Fruit fly (Drosophila melanogaster): ENCODE results near the gene CG33985.

Gene CG33985

DNA sequence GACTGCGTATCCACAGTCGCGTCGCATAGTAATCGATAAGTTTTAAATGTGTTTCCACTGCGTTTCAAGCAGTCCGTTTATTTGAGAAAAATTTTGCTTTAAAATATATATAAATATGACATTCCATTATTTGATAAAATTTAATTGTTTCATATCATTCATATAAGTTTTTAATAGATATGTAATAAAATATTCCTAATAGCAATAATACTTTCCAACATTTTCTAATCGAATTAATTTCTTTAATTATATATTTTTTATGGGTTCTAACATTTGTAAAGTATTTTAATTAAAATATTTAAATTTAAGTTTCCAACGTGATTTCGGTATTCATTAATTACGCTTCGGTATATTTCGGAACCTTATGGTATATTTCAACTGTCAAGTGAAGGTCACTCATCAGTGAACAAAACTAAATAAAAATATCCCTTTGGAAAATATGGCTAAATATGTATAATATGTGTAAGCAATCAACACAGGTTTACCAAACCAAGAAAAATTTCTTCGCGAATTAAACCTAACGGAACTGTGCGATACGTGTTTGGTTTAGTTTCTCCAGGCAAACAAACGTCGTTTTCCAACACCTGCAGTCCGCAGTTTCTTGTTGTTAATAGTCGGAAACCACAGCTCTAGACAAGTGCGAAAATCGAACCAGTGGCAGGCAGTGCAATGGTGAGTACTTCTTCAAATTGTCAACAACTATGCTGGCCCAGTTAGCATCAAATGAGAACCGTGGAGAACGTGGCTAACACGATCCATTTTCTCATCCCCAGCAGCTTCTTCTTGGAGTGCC is 36.6 kb upstream of the CG33985 start, which contains the start of the genes CG7739 and SCCRO (continued):
- TF ChIP-seq inv (GFP tag; IDR thresholded peaks at IDR 0.05; ENCODE audit: partially characterized antibody) (peak; percentile 52; the same call in 1 of the 2 replicates), fd64A (GFP tag; optimal IDR thresholded peaks at IDR 0.05) (no peak), Optix (GFP tag; IDR thresholded peaks at IDR 0.05) (peak; percentile 67; the same call in 2 of the 3 replicates), lbe (GFP tag; optimal IDR thresholded peaks at IDR 0.05) (no peak), yki (optimal IDR thresholded peaks at IDR 0.05) (no peak), CG11398 (GFP tag; optimal IDR thresholded peaks at IDR 0.05) (peak; percentile 26), Nf-YA (GFP tag; IDR thresholded peaks at IDR 0.05) (no peak), trem (tag; optimal IDR thresholded peaks at IDR 0.05) (peak; percentile 50), CG18599 (GFP tag; optimal IDR thresholded peaks at IDR 0.05) (peak; percentile 35), corto (GFP tag; optimal IDR thresholded peaks at IDR 0.05) (peak; percentile 36), gsb-n (tag; optimal IDR thresholded peaks at IDR 0.05) (peak; percentile 65), fu2 (GFP tag; optimal IDR thresholded peaks at IDR 0.05) (peak; percentile 14), CG8388 (GFP tag; optimal IDR thresholded peaks at IDR 0.05) (peak; percentile 58), mam (GFP tag; optimal IDR thresholded peaks at IDR 0.05) (peak; percentile 42), gem (tag; optimal IDR thresholded peaks at IDR 0.05) (peak; percentile 83), aop (GFP tag; IDR thresholded peaks at IDR 0.05) (no peak), gro (GFP tag; optimal IDR thresholded peaks at IDR 0.05) (peak; percentile 2), CG2202 (tag; optimal IDR thresholded peaks at IDR 0.05) (no peak), otp (GFP tag; IDR thresholded peaks at IDR 0.05) (0 out of 3 replicates have a peak, but pooled peaks have one; percentile 31), Dll (GFP tag; IDR thresholded peaks at IDR 0.05; ENCODE audit: partially characterized antibody) (peak; percentile 59; the same call in 2 of the 4 replicates), Gug (GFP tag; IDR thresholded peaks at IDR 0.05) (peak; percentile 68; the same call in 2 of the 4 replicates), CG12769 (tag; optimal IDR thresholded peaks at IDR 0.05) (no peak), CG2116 (GFP tag; optimal IDR thresholded peaks at IDR 0.05) (peak; percentile 97), CG17359 (tag; optimal IDR thresholded peaks at IDR 0.05) (peak; percentile 54), CG7271 (tag; optimal IDR thresholded peaks at IDR 0.05) (no peak), slbo (GFP tag; IDR thresholded peaks at IDR 0.05) (peak; percentile 86), ERR (GFP tag; optimal IDR thresholded peaks at IDR 0.05) (no peak), HmgD (GFP tag; optimal IDR thresholded peaks at IDR 0.05) (no peak), CG2129 (GFP tag; IDR thresholded peaks at IDR 0.05; ENCODE audit: partially characterized antibody) (no peak), Poxn (GFP tag; IDR thresholded peaks at IDR 0.05) (no peak), CG7928 (GFP tag; optimal IDR thresholded peaks at IDR 0.05) (no peak), CG4424 (GFP tag; optimal IDR thresholded peaks at IDR 0.05) (peak; percentile 54), NC2β (GFP tag; optimal IDR thresholded peaks at IDR 0.05) (peak; percentile 32), CG10979 (tag; optimal IDR thresholded peaks at IDR 0.05) (peak; percentile 19), rib (GFP tag; IDR thresholded peaks at IDR 0.05) (peak; percentile 47; the same call in 1 of the 2 replicates), CG1529 (GFP tag; optimal IDR thresholded peaks at IDR 0.05) (no peak), nom (GFP tag; optimal IDR thresholded peaks at IDR 0.05) (no peak), CG12219 (GFP tag; optimal IDR thresholded peaks at IDR 0.05) (no peak), sima (GFP tag; optimal IDR thresholded peaks at IDR 0.05) (no peak), CG6813 (GFP tag; optimal IDR thresholded peaks at IDR 0.05) (no peak), gce (GFP tag; IDR thresholded peaks at IDR 0.05) (no peak), pfk (GFP tag; optimal IDR thresholded peaks at IDR 0.05) (no peak), CG3726 (GFP tag; IDR thresholded peaks at IDR 0.05) (no peak), B-H2 (GFP tag; optimal IDR thresholded peaks at IDR 0.05) (peak; percentile 49), Asciz (GFP tag; optimal IDR thresholded peaks at IDR 0.05) (no peak), Kr (GFP tag; optimal IDR thresholded peaks at IDR 0.05) (no peak), Gsc (GFP tag; IDR thresholded peaks at IDR 0.05) (no peak), kni (GFP tag; optimal IDR thresholded peaks at IDR 0.05) (no peak), Hr78 (GFP tag; optimal IDR thresholded peaks at IDR 0.05) (no peak)

Measured in whole organism, embryonic.